Worm (Caenorhabditis elegans): ENCODE data around the gene W05H9.2.

DNA sequence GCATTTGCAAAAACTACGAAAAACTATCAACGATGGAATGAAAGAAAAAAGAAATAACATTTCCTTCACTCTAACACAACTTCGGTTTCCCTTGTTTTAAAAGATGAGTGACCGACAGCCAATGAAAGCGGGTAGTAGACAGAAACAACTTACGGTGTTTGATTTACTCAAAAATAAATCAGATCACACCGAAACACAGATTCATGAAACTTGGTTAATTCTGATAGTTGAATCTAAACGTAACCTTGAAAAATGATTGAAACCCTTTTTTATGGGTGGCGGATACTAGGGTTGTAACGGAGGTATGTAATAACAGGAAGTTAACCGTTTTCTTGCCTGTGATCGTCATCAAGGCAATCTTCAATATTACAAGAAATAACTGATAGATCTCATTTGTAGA, 8.5 kb downstream of the W05H9.2 start:
- TF ChIP-seq him-1 (tag; optimal IDR thresholded peaks at IDR 0.05): no peak
- no peak for TF ChIP-seq W03F9.2 (tag; optimal IDR thresholded peaks at IDR 0.05)

Data from whole organism, L4/young adult.